Worm (Caenorhabditis elegans): ENCODE measurements around the gene pmt-2.

DNA sequence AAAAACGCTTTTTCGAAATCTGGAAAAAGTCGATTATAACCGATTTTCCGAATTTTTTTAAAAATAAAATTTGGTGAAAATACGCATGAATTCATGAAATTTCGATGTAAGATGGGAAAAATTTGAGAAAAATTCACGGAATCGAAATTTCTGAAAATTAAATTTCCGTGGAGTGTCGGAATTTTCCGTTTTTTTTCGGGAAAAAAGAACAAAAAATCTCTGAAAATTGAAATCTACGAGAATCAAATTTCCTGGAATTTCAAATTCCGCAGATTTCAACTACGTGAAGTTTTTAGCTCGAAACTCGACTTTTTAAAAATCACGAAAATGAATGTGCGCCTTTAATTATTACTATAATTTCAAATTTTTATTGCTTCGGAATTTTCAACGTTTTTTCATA is 2.0 kb upstream of the pmt-2 start:
- no peak for TF ChIP-seq hlh-30 (tag; optimal IDR thresholded peaks at IDR 0.05; ENCODE audit: insufficient read depth)
- TF ChIP-seq pag-3 (tag; optimal IDR thresholded peaks at IDR 0.05; ENCODE audit: borderline replicate concordance): no peak
- no peak for TF ChIP-seq sox-2 (GFP tag; IDR thresholded peaks at IDR 0.05)
- TF ChIP-seq pqm-1 (tag; optimal IDR thresholded peaks at IDR 0.05): no peak
- no peak for TF ChIP-seq ama-1 (optimal IDR thresholded peaks at IDR 0.05)
- TF ChIP-seq ref-2 (tag; optimal IDR thresholded peaks at IDR 0.05): no peak
- TF ChIP-seq nhr-11 (tag; optimal IDR thresholded peaks at IDR 0.05): no peak
- TF ChIP-seq ceh-48 (tag; optimal IDR thresholded peaks at IDR 0.05): no peak
- no peak for TF ChIP-seq unc-55 (GFP tag; optimal IDR thresholded peaks at IDR 0.05)
- TF ChIP-seq syd-9 (tag; optimal IDR thresholded peaks at IDR 0.05): no peak
- no peak for TF ChIP-seq hlh-13 (GFP tag; optimal IDR thresholded peaks at IDR 0.05)
- TF ChIP-seq ceh-31 (tag; optimal IDR thresholded peaks at IDR 0.05): no peak
- no peak for TF ChIP-seq elt-2 (tag; optimal IDR thresholded peaks at IDR 0.05)
- no peak for TF ChIP-seq pros-1 (tag; optimal IDR thresholded peaks at IDR 0.05)
